Worm (Caenorhabditis elegans) whole organism, midembryonic: ENCODE data around the gene strd-1.

Source experiments
- T22C8.4 ChIP-seq: fragments of 200-800 bp; sonication (Bioruptor generic); IDR thresholded peaks from 2 replicates; pipeline ENCODE4 v1.3.6; 2022; ENCODE audit warnings: missing genetic modification characterization, missing compliant biosample characterization
- cog-1 ChIP-seq: sonication (generic microtip); optimal IDR thresholded peaks from 2 replicates; lab custom pipeline; 2016; ENCODE audit warnings: missing genetic modification characterization, missing compliant biosample characterization
- flt-1 ChIP-seq: fragments of 200-800 bp; sonication (Bioruptor generic); IDR thresholded peaks from 2 replicates; pipeline ENCODE4 v1.3.6; 2022; ENCODE audit warnings: missing genetic modification characterization, missing compliant biosample characterization
- klf-2 ChIP-seq: fragments of 200-800 bp; sonication (Bioruptor generic); conservative IDR thresholded peaks from 2 replicates; pipeline ENCODE4 v1.3.6; 2022; ENCODE audit warnings: missing genetic modification reagents, missing genetic modification characterization, missing compliant biosample characterization
- med-1 ChIP-seq: sonication (generic microtip); optimal IDR thresholded peaks from 2 replicates; lab custom pipeline; 2017; ENCODE audit warnings: missing genetic modification characterization, mild to moderate bottlenecking, missing compliant biosample characterization, antibody characterized with exemption, missing genetic modification reagents; ENCODE audit not compliant: insufficient read depth
- ref-1 ChIP-seq: fragments of 200-800 bp; sonication (Bioruptor generic); conservative IDR thresholded peaks from 2 replicates; pipeline ENCODE4 v1.3.6; 2022; ENCODE audit warnings: missing genetic modification reagents, missing genetic modification characterization, missing compliant biosample characterization
- tab-1 ChIP-seq: fragments of 200-800 bp; sonication (Bioruptor generic); IDR thresholded peaks from 2 replicates; pipeline ENCODE4 v1.3.6; 2022; ENCODE audit warnings: missing genetic modification characterization, missing compliant biosample characterization
- ztf-23 ChIP-seq: fragments of 200-800 bp; sonication (Bioruptor generic); IDR thresholded peaks from 2 replicates; pipeline ENCODE4 v1.3.6; 2022; ENCODE audit warnings: missing genetic modification reagents, missing genetic modification characterization, missing compliant biosample characterization
- ztf-29 ChIP-seq: fragments of 200-800 bp; sonication (Bioruptor generic); IDR thresholded peaks from 2 replicates; pipeline ENCODE4 v1.3.6; 2022; ENCODE audit warnings: missing genetic modification reagents, missing genetic modification characterization, missing compliant biosample characterization

The strd-1 gene

DNA sequence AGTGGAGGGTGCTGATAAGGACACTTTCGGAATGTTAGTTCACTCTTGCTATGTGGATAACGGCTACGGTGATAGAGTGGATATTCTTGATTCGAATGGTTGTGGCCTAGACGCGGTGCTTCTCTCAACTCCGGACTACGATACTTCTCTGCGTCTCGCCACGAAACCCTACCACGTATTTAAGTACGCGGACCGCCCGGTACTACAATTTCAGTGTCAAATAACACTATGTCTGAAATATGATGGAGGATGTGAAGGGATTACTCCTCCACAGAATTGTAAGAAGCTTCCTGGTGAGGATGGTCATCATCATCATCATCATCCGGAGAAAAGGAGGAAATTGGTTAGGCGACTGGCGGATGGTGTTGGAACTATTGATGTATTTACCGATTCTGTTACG lies 32.3 kb upstream of the strd-1 start:
- TF ChIP-seq cog-1 (tag; lab: Kevin White, UChicago) (no peak), tab-1 (GFP tag; lab: Robert Waterston, UW) (no peak), ztf-29 (GFP tag; lab: Robert Waterston, UW) (no peak), flt-1 (GFP tag; lab: Robert Waterston, UW) (no peak), klf-2 (no peak), ztf-23 (GFP tag; lab: Robert Waterston, UW) (no peak), ref-1 (no peak), T22C8.4 (GFP tag; lab: Robert Waterston, UW) (no peak), med-1 (GFP tag; lab: Kevin White, UChicago) (no peak)

DNA sequence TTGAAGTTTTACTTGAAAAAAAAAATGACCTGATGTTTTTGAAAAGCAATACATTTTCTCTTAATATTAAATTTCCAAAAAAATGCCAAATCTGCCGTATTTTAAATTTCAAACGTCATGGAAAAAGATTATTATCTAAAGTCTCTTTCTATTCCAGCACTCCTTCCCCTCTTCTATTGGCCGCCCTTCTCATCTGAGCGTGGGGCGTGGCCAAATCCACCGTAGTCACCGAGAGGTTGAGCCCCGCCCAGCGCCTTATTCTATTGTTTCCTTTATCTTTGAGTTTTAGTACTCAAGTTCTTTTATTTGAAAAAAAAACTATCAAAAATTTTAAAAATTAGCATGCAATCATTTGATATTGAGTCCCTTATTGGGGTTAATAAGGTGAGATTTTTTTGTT lies 27.2 kb upstream of the strd-1 start, which contains the start of gene vab-7:
TSS of gene vab-7 (plus strand) at position 301 of the 400 bp plus-strand sequence.
- TF ChIP-seq cog-1 (tag; lab: Kevin White, UChicago) (no peak), klf-2 (no peak), ztf-29 (GFP tag; lab: Robert Waterston, UW) (no peak), flt-1 (GFP tag; lab: Robert Waterston, UW) (no peak), ztf-23 (GFP tag; lab: Robert Waterston, UW) (no peak), ref-1 (no peak), med-1 (GFP tag; lab: Kevin White, UChicago) (no peak), T22C8.4 (GFP tag; lab: Robert Waterston, UW) (no peak), tab-1 (GFP tag; lab: Robert Waterston, UW) (no peak)

DNA sequence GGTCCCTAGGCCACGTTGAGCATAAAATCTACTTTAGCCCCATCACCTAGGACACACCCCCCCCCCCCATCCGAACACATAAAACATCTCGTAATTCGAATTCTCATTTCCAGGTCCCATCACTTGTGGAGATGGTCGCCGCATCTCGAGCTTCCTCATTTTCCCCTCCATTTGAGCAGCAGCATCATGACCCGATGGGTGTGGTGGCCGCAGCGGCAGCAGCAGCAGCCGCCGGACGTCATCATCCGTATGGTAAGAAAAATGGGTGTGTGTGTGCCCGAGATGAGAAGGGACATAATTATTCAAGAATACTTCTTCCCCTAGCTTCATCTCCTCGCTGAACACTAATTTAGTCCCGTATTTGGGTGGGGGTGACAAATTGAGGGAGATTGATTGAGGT lies 25.8 kb upstream of the strd-1 start:
- TF ChIP-seq med-1 (GFP tag; lab: Kevin White, UChicago) (no peak), ztf-23 (GFP tag; lab: Robert Waterston, UW) (0 out of 2 replicates have a peak, but pooled peaks have one; percentile 7)

DNA sequence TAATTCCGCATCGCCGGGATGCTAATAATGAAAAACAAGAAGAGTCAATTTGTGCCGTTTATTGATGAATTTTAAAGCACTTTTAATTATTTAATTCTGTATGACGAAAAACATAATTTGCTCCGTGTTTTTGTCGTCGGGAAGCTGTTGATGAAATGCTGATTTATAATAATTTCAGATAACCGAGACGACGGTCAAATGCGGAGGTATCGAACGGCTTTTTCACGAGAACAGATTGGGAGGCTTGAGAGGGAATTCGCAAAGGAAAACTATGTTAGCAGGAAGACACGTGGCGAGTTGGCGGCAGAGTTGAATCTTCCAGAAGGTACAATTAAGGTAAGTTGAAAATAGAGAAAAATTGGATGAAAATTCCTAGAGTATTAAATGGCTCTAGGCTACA lies 23.7 kb upstream of the strd-1 start:
- TF ChIP-seq ref-1 (no peak), klf-2 (no peak), tab-1 (GFP tag; lab: Robert Waterston, UW) (no peak), med-1 (GFP tag; lab: Kevin White, UChicago) (no peak), ztf-29 (GFP tag; lab: Robert Waterston, UW) (no peak), flt-1 (GFP tag; lab: Robert Waterston, UW) (no peak), ztf-23 (GFP tag; lab: Robert Waterston, UW) (no peak), T22C8.4 (GFP tag; lab: Robert Waterston, UW) (no peak), cog-1 (tag; lab: Kevin White, UChicago) (no peak)

DNA sequence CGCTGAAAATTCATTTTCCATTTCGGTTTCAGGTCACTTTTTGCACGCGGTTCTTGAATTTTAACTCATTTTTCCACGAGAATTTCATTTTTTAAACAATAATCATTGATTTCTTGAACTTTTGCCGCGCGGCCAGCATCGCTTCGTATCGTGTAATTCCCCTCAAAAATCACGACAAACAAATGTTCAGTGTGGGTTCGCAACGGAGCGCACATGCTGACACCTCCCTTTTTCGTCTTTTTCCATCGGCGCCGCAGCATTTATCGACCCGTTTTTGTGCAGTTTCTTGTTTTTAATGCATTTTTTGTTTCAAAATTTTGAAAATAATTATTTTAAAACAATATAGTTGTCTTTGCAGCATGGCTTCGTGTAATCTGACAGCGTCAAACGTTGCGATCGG lies 16.4 kb upstream of the strd-1 start, which contains the start of gene M142.5:
TSS of gene M142.5 (plus strand) at position 352 of the 400 bp plus-strand sequence.
- TF ChIP-seq ztf-29 (GFP tag; lab: Robert Waterston, UW) (no peak), med-1 (GFP tag; lab: Kevin White, UChicago) (no peak), T22C8.4 (GFP tag; lab: Robert Waterston, UW) (no peak), flt-1 (GFP tag; lab: Robert Waterston, UW) (no peak), ref-1 (no peak), cog-1 (tag; lab: Kevin White, UChicago) (no peak), klf-2 (no peak), ztf-23 (GFP tag; lab: Robert Waterston, UW) (no peak), tab-1 (GFP tag; lab: Robert Waterston, UW) (no peak)

DNA sequence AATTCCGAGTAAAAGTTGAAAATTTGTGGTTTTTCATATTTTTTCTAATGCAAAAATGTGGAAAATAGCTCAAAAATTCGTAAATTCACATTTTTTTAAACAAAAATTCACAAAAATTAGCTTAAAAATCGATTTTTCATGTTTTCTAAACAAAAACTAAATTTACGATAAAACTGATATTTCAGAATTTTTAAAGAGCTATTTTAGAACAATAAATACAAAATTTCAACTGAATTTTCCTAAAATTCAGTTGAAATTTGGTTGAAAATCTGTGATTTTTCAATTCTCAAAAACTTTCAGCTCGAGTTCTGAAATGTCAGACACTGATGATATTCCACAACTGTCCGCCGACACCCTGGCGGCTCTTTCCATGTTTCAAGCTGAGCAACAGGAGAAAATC lies 13.9 kb upstream of the strd-1 start, which contains the start of gene M142.8:
TSS of gene M142.8 (plus strand) at position 301 of the 400 bp plus-strand sequence.
- TF ChIP-seq ref-1 (no peak), cog-1 (tag; lab: Kevin White, UChicago) (no peak), klf-2 (no peak), T22C8.4 (GFP tag; lab: Robert Waterston, UW) (no peak), flt-1 (GFP tag; lab: Robert Waterston, UW) (no peak), tab-1 (GFP tag; lab: Robert Waterston, UW) (no peak), med-1 (GFP tag; lab: Kevin White, UChicago) (no peak), ztf-29 (GFP tag; lab: Robert Waterston, UW) (no peak), ztf-23 (GFP tag; lab: Robert Waterston, UW) (no peak)

DNA sequence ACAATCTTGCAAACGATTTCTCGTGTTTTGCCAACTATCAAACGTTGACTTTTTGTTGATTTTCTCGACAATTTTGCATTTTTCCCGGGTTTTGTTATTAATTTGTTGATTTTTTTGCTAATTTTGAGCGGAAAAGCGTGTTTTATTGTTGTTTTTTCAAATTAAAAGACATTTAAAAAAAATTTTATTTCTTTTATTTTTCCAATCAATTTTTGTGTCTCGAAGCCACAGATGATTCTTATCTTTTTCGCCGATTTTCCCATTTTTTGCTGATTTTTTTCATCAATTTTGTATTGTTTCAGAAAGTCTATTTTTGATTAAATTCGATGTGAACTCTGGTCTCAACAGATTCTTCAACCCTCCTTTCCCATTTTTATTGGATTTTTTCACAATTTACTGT lies 11.3 kb upstream of the strd-1 start, which contains the start of gene rle-1:
TSS of gene rle-1 (plus strand) at position 301 of the 400 bp plus-strand sequence.
- TF ChIP-seq med-1 (GFP tag; lab: Kevin White, UChicago) (no peak), ref-1 (no peak), ztf-23 (GFP tag; lab: Robert Waterston, UW) (no peak), cog-1 (tag; lab: Kevin White, UChicago) (no peak), flt-1 (GFP tag; lab: Robert Waterston, UW) (no peak), klf-2 (no peak)

DNA sequence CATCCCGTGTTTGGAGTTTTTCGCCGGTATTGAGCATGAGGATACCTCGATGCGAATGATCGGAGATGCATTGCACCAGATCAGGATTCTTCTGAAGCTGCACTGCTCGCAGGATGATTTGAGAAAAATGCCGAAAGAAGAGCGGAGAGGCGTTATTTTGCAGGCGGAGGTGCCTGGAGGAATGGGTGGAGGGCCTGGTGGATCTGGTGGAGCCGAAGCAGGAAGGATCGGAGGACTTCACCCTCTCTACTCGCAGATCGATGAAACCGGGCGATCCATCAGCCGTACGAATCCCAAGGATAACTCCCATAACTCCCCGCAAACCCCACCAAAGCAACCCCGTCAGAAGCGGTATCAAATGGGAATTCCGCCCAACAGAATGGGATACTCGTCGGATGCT lies 8.1 kb upstream of the strd-1 start:
- no peak for TF ChIP-seq ref-1
- no peak for TF ChIP-seq ztf-29 (GFP tag; lab: Robert Waterston, UW)
- TF ChIP-seq flt-1 (GFP tag; lab: Robert Waterston, UW): no peak
- TF ChIP-seq med-1 (GFP tag; lab: Kevin White, UChicago): no peak
- TF ChIP-seq ztf-23 (GFP tag; lab: Robert Waterston, UW): no peak
- no peak for TF ChIP-seq T22C8.4 (GFP tag; lab: Robert Waterston, UW)
- TF ChIP-seq klf-2: no peak
- no peak for TF ChIP-seq cog-1 (tag; lab: Kevin White, UChicago)
- no peak for TF ChIP-seq tab-1 (GFP tag; lab: Robert Waterston, UW)

DNA sequence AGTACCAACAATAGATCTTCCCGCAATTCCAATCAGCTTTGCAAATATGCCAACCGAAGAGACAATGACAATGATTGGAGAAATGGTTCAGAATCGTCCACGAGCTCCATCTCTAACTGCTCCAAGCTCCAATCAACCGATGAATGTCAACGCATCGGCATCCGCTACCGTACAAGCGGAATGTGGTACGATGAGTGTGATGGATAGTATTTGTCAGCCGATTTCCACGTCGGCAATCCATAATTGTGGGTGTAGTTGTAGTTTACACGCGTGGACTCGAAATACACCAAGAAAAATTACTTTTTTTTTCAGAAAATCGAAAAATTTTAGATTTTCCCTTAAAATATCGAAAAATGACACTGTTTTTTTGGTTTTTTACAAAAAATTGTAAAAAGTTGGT lies 4.3 kb upstream of the strd-1 start:
- TF ChIP-seq med-1 (GFP tag; lab: Kevin White, UChicago): no peak
- TF ChIP-seq flt-1 (GFP tag; lab: Robert Waterston, UW): no peak
- no peak for TF ChIP-seq cog-1 (tag; lab: Kevin White, UChicago)
- TF ChIP-seq tab-1 (GFP tag; lab: Robert Waterston, UW): no peak
- no peak for TF ChIP-seq ref-1
- no peak for TF ChIP-seq klf-2
- no peak for TF ChIP-seq ztf-23 (GFP tag; lab: Robert Waterston, UW)
- no peak for TF ChIP-seq ztf-29 (GFP tag; lab: Robert Waterston, UW)
- no peak for TF ChIP-seq T22C8.4 (GFP tag; lab: Robert Waterston, UW)
